Fruit fly (Drosophila melanogaster) S2 (cell line): ENCODE results near the gene sty.

Experiments used
- CG8478 ChIP-seq: fragments of >200 bp; optimal IDR thresholded peaks from 2 replicates; lab custom pipeline; 2018
- CTCF ChIP-seq, 2 experiments: fragments of >200 bp; optimal IDR thresholded peaks; 2 replicates each; lab custom pipeline; 2018

DNA sequence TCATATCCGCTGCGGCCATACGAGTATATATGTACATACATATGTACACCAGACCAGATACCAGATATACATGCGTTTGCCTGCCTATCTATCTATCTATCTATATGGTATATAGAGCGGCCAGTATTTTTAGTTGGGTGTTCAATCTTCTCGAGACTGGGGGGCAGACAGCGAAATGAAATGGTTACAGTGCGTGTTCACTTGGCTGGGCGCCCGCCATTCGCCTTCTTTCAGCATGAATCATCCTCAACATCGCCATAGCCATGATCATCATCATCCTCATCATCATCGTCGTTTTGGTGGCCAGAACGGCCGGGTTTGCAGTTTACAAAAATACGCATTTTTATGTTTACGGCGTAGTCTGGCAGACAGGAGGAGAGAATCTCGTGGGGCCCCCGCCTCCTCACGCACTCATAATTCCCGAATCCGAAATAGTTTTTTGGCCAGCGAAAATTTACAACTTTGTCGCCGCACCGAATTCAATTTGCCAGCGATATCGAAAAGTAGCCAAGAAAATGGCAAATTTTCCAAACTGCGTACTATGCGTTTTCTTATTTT, 31.4 kb upstream of the sty start:
- no peak for TF ChIP-seq CG8478 (lab: Kevin White, UChicago)
- TF ChIP-seq CTCF (optimal IDR thresholded peaks at IDR 0.05; lab: Kevin White, UChicago): no peak
